Fruit fly (Drosophila melanogaster) whole organism, embryonic: ENCODE data around the gene CG6847.

ENCODE experiments used
- Abd-B ChIP-seq: fragments of 200-800 bp; sonication (Bioruptor generic); optimal IDR thresholded peaks from 2 replicates; lab custom pipeline; 2018; ENCODE audit warnings: missing biosample characterization, mild to moderate bottlenecking, missing genetic modification characterization, moderate library complexity
- Antp ChIP-seq: fragments of 200-800 bp; sonication (Bioruptor generic); optimal IDR thresholded peaks from 3 replicates; lab custom pipeline; 2016; ENCODE audit warnings: missing biosample characterization, missing genetic modification characterization
- Atf6 ChIP-seq: fragments of 200-800 bp; sonication (Bioruptor generic); IDR thresholded peaks from 2 replicates; pipeline ENCODE4 v1.3.6; 2022; ENCODE audit warnings: missing biosample characterization, missing genetic modification characterization
- Bdp1 ChIP-seq: fragments of 200-800 bp; sonication (Bioruptor generic); optimal IDR thresholded peaks from 3 replicates; lab custom pipeline; 2016; ENCODE audit warnings: missing biosample characterization, missing genetic modification characterization
- Bgb ChIP-seq: fragments of 200-800 bp; sonication (Bioruptor generic); IDR thresholded peaks from 2 replicates; pipeline ENCODE4 v1.3.6; 2022; ENCODE audit warnings: missing biosample characterization, missing genetic modification characterization; ENCODE audit not compliant: partially characterized antibody
- CG11456 ChIP-seq: fragments of 200-800 bp; sonication (Bioruptor generic); IDR thresholded peaks from 3 replicates; pipeline ENCODE4 v1.3.6; 2022; ENCODE audit warnings: missing biosample characterization, missing genetic modification characterization
- CG11504 ChIP-seq: fragments of 200-800 bp; sonication (Bioruptor generic); optimal IDR thresholded peaks from 3 replicates; lab custom pipeline; 2019; ENCODE audit warnings: missing biosample characterization, mild to moderate bottlenecking, missing genetic modification characterization, moderate library complexity
- CG13624 ChIP-seq: fragments of 200-800 bp; sonication (Bioruptor generic); optimal IDR thresholded peaks from 2 replicates; lab custom pipeline; 2016; ENCODE audit warnings: missing biosample characterization, missing genetic modification characterization
- CG14860 ChIP-seq: fragments of 200-800 bp; sonication (Bioruptor generic); IDR thresholded peaks from 3 replicates; pipeline ENCODE4 v1.3.6; 2022; ENCODE audit warnings: missing biosample characterization, missing genetic modification characterization; ENCODE audit not compliant: partially characterized antibody
- CG1529 ChIP-seq: fragments of 200-800 bp; sonication (Bioruptor generic); optimal IDR thresholded peaks from 3 replicates; lab custom pipeline; 2018; ENCODE audit warnings: missing biosample characterization, missing genetic modification characterization
- CG15601 ChIP-seq: fragments of 200-800 bp; sonication (Bioruptor generic); optimal IDR thresholded peaks from 3 replicates; lab custom pipeline; 2019; ENCODE audit warnings: missing biosample characterization, mild to moderate bottlenecking, missing genetic modification characterization, moderate library complexity
- CG16863 ChIP-seq: fragments of 200-800 bp; sonication (Bioruptor generic); optimal IDR thresholded peaks from 3 replicates; lab custom pipeline; 2016; ENCODE audit warnings: missing biosample characterization, missing genetic modification characterization
- CG2678 ChIP-seq: fragments of 200-800 bp; sonication (Bioruptor generic); optimal IDR thresholded peaks from 3 replicates; lab custom pipeline; 2019; ENCODE audit warnings: missing biosample characterization, mild to moderate bottlenecking, missing genetic modification characterization, moderate library complexity
- CG2875 ChIP-seq: fragments of 200-800 bp; sonication (Bioruptor generic); optimal IDR thresholded peaks from 2 replicates; lab custom pipeline; 2017; ENCODE audit warnings: missing biosample characterization, mild to moderate bottlenecking, missing genetic modification characterization, missing genetic modification reagents
- CG32532 ChIP-seq: fragments of 200-800 bp; sonication (Bioruptor generic); IDR thresholded peaks from 2 replicates; pipeline ENCODE4 v1.3.6; 2022; ENCODE audit warnings: missing biosample characterization, missing genetic modification characterization
- CG3838 ChIP-seq: fragments of 200-800 bp; sonication (Bioruptor generic); optimal IDR thresholded peaks from 3 replicates; lab custom pipeline; 2016; ENCODE audit warnings: missing biosample characterization, missing genetic modification characterization
- CG3847 ChIP-seq: fragments of 200-800 bp; sonication (Bioruptor generic); IDR thresholded peaks from 2 replicates; pipeline ENCODE4 v1.3.6; 2022; ENCODE audit warnings: missing biosample characterization, missing genetic modification characterization
- CG6272 ChIP-seq: fragments of 200-800 bp; sonication (Bioruptor generic); IDR thresholded peaks from 2 replicates; pipeline ENCODE4 v1.3.6; 2022; ENCODE audit warnings: missing biosample characterization, missing genetic modification characterization
- CG6854 ChIP-seq: fragments of 200-800 bp; sonication (Bioruptor generic); optimal IDR thresholded peaks from 3 replicates; lab custom pipeline; 2017; ENCODE audit warnings: missing biosample characterization, mild to moderate bottlenecking, missing genetic modification characterization
- CG7963 ChIP-seq: fragments of 200-800 bp; sonication (Bioruptor generic); IDR thresholded peaks from 3 replicates; pipeline ENCODE4 v1.3.6; 2022; ENCODE audit warnings: missing biosample characterization, missing genetic modification characterization; ENCODE audit not compliant: partially characterized antibody
- CG8924 ChIP-seq: fragments of 200-800 bp; optimal IDR thresholded peaks from 3 replicates; lab custom pipeline; 2019; ENCODE audit warnings: missing biosample characterization, mild to moderate bottlenecking, missing genetic modification characterization, moderate library complexity
- CG9215 ChIP-seq: fragments of 200-800 bp; sonication (Bioruptor generic); IDR thresholded peaks from 2 replicates; pipeline ENCODE4 v1.3.6; 2022; ENCODE audit warnings: missing biosample characterization, missing genetic modification characterization
- Chrac-16 ChIP-seq: fragments of 200-800 bp; sonication (Bioruptor generic); optimal IDR thresholded peaks from 3 replicates; lab custom pipeline; 2016; ENCODE audit warnings: missing biosample characterization, missing genetic modification characterization
- Dbx ChIP-seq: fragments of 200-800 bp; sonication (Bioruptor generic); IDR thresholded peaks from 3 replicates; pipeline ENCODE4 v1.3.6; 2022; ENCODE audit warnings: missing biosample characterization, missing genetic modification characterization
- GATAe ChIP-seq: fragments of 200-800 bp; sonication (Bioruptor generic); conservative IDR thresholded peaks from 2 replicates; pipeline ENCODE4 v1.3.6; 2022; ENCODE audit warnings: missing biosample characterization, missing genetic modification characterization
- Hmr ChIP-seq: fragments of 200-800 bp; sonication (Bioruptor generic); optimal IDR thresholded peaks from 3 replicates; lab custom pipeline; 2017; ENCODE audit warnings: mild to moderate bottlenecking, missing biosample characterization, missing genetic modification reagents, missing genetic modification characterization
- Hr3 ChIP-seq: fragments of 200-800 bp; sonication (Bioruptor generic); optimal IDR thresholded peaks from 3 replicates; lab custom pipeline; 2016; ENCODE audit warnings: missing biosample characterization, missing genetic modification characterization
- Med ChIP-seq: fragments of 200-800 bp; sonication (Bioruptor generic); peaks from one replicate; lab custom pipeline; 2016; ENCODE audit warnings: missing biosample characterization, missing genetic modification characterization, mild to moderate bottlenecking, inconsistent platforms, moderate library complexity
- Nf-YC ChIP-seq: fragments of 200-800 bp; optimal IDR thresholded peaks from 3 replicates; lab custom pipeline; 2019; ENCODE audit warnings: missing biosample characterization, mild to moderate bottlenecking, missing genetic modification characterization, moderate library complexity
- Scr ChIP-seq: fragments of 200-800 bp; sonication (Bioruptor generic); IDR thresholded peaks from 2 replicates; pipeline ENCODE4 v1.3.6; 2022; ENCODE audit warnings: missing biosample characterization, missing genetic modification characterization; ENCODE audit not compliant: partially characterized antibody
- Side ChIP-seq: fragments of 200-800 bp; sonication (Bioruptor generic); optimal IDR thresholded peaks from 2 replicates; lab custom pipeline; 2016; ENCODE audit warnings: missing biosample characterization, missing genetic modification characterization
- ato ChIP-seq: fragments of 200-800 bp; sonication (Bioruptor generic); IDR thresholded peaks from 2 replicates; pipeline ENCODE4 v1.3.6; 2022; ENCODE audit warnings: missing biosample characterization, missing genetic modification characterization; ENCODE audit not compliant: partially characterized antibody
- bab2 ChIP-seq: fragments of 200-800 bp; sonication (Bioruptor generic); optimal IDR thresholded peaks from 2 replicates; lab custom pipeline; 2016; ENCODE audit warnings: missing biosample characterization, missing genetic modification characterization
- cg ChIP-seq: fragments of 200-800 bp; sonication (Bioruptor generic); optimal IDR thresholded peaks from 3 replicates; lab custom pipeline; 2019; ENCODE audit warnings: missing biosample characterization, mild to moderate bottlenecking, missing genetic modification characterization, moderate library complexity
- crc ChIP-seq: fragments of 200-800 bp; sonication (Bioruptor generic); optimal IDR thresholded peaks from 2 replicates; lab custom pipeline; 2016; ENCODE audit warnings: missing biosample characterization, missing genetic modification characterization
- ewg ChIP-seq: fragments of 200-800 bp; sonication (Bioruptor generic); optimal IDR thresholded peaks from 3 replicates; lab custom pipeline; 2017; ENCODE audit warnings: mild to moderate bottlenecking, missing biosample characterization, missing genetic modification reagents, missing genetic modification characterization
- fd96Cb ChIP-seq: fragments of 200-800 bp; sonication (Bioruptor generic); optimal IDR thresholded peaks from 2 replicates; lab custom pipeline; 2018; ENCODE audit warnings: missing biosample characterization, mild to moderate bottlenecking, missing genetic modification characterization, moderate library complexity
- kni ChIP-seq: fragments of 200-800 bp; sonication (Bioruptor generic); optimal IDR thresholded peaks from 3 replicates; lab custom pipeline; 2017; ENCODE audit warnings: mild to moderate bottlenecking, missing biosample characterization, missing genetic modification reagents, missing genetic modification characterization
- lmd ChIP-seq: fragments of 200-800 bp; sonication (Bioruptor generic); IDR thresholded peaks from 2 replicates; pipeline ENCODE4 v1.3.6; 2022; ENCODE audit warnings: missing biosample characterization, missing genetic modification characterization
- otp ChIP-seq: fragments of 200-800 bp; sonication (Bioruptor generic); IDR thresholded peaks from 3 replicates; pipeline ENCODE4, ENCODE4 v1.3.6; 2022; ENCODE audit warnings: missing biosample characterization, missing genetic modification characterization
- row ChIP-seq: fragments of 200-800 bp; sonication (Bioruptor generic); IDR thresholded peaks from 3 replicates; pipeline ENCODE4 v1.3.6; 2022; ENCODE audit warnings: missing biosample characterization, missing genetic modification characterization
- seq ChIP-seq: fragments of 200-800 bp; sonication (Bioruptor generic); IDR thresholded peaks from 2 replicates; pipeline ENCODE4 v1.3.6; 2022; ENCODE audit warnings: missing biosample characterization, missing genetic modification characterization
- shn ChIP-seq: fragments of 200-800 bp; sonication (Bioruptor generic); optimal IDR thresholded peaks from 3 replicates; lab custom pipeline; 2016; ENCODE audit warnings: missing biosample characterization, missing genetic modification characterization
- slou ChIP-seq: fragments of 200-800 bp; sonication (Bioruptor generic); optimal IDR thresholded peaks from 3 replicates; lab custom pipeline; 2016; ENCODE audit warnings: missing biosample characterization, missing genetic modification characterization
- stwl ChIP-seq: fragments of 200-800 bp; sonication (Bioruptor generic); optimal IDR thresholded peaks from 3 replicates; lab custom pipeline; 2018; ENCODE audit warnings: missing biosample characterization, mild to moderate bottlenecking, missing genetic modification characterization, moderate library complexity
- tin ChIP-seq: fragments of 200-800 bp; sonication (Bioruptor generic); optimal IDR thresholded peaks from 3 replicates; lab custom pipeline; 2016; ENCODE audit warnings: missing biosample characterization, missing genetic modification characterization
- tna ChIP-seq: fragments of 200-800 bp; sonication (Bioruptor generic); IDR thresholded peaks from 2 replicates; pipeline ENCODE4 v1.3.6; 2022; ENCODE audit warnings: missing biosample characterization, missing genetic modification characterization; ENCODE audit not compliant: partially characterized antibody
- trem ChIP-seq: fragments of 200-800 bp; optimal IDR thresholded peaks from 3 replicates; lab custom pipeline; 2019; ENCODE audit warnings: missing biosample characterization, mild to moderate bottlenecking, missing genetic modification characterization, moderate library complexity
- zen ChIP-seq: fragments of 200-800 bp; sonication (Bioruptor generic); optimal IDR thresholded peaks from 3 replicates; lab custom pipeline; 2018; ENCODE audit warnings: missing biosample characterization, mild to moderate bottlenecking, missing genetic modification characterization, moderate library complexity
- zfh2 ChIP-seq: fragments of 200-800 bp; sonication (Bioruptor generic); optimal IDR thresholded peaks from 2 replicates; lab custom pipeline; 2016; ENCODE audit warnings: missing biosample characterization, missing genetic modification characterization

Gene CG6847

DNA sequence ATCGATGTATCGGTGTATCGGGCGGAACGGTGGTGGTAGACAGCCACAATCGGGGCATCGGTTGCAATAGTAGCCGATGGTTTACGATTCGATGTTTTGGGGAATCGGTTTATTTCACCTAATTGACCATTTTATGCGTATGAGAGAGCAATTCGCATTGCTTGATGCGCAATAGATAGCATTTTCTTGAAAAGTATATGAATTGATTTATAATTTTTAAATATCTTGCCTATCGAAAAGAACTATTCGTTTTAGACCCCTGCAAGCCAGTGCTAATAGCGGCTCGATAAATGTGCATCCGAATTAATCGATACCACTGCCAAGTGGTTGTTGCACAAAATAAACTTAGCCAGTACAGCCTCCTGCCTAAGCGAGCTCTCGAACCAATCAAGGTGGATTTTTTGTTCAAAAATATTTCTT, 24.0 kb upstream of the CG6847 start, which contains the start of gene mnb (continued):
- peak; percentile 46; the same call in 1 of the 2 replicates for TF ChIP-seq CG6272 (GFP tag; lab: Robert Waterston, UW)
- no peak for TF ChIP-seq CG6854
- TF ChIP-seq Chrac-16 (GFP tag; lab: Kevin White, UChicago), result no peak
- TF ChIP-seq CG3838, result no peak
- TF ChIP-seq Bdp1, result peak; percentile 22
- TF ChIP-seq crc (GFP tag; lab: Kevin White, UChicago), result no peak
- TF ChIP-seq lmd, result no peak
- peak; percentile 4 for TF ChIP-seq bab2 (GFP tag; lab: Kevin White, UChicago)
- TF ChIP-seq Nf-YC, result peak; percentile 20
- TF ChIP-seq stwl (tag; lab: Kevin White, UChicago), result peak; percentile 37
- no peak for TF ChIP-seq fd96Cb (tag; lab: Kevin White, UChicago)
- peak; percentile 99 for TF ChIP-seq ato (GFP tag; lab: Robert Waterston, UW)
- peak; percentile 11 for TF ChIP-seq slou (GFP tag; lab: Kevin White, UChicago)
- no peak for TF ChIP-seq CG2875 (GFP tag; lab: Kevin White, UChicago)
- TF ChIP-seq CG2678 (tag; lab: Kevin White, UChicago), result peak; percentile 19
- no peak for TF ChIP-seq cg
- peak; percentile 80 for TF ChIP-seq Med
- peak; percentile 17 for TF ChIP-seq CG11504
- no peak for TF ChIP-seq seq
- peak; percentile 16 for TF ChIP-seq ewg (GFP tag; lab: Kevin White, UChicago)
- TF ChIP-seq trem, result peak; percentile 58
- peak; percentile 46; the same call in 1 of the 2 replicates for TF ChIP-seq CG3847 (GFP tag; lab: Robert Waterston, UW)
- TF ChIP-seq CG8924 (tag; lab: Kevin White, UChicago), result no peak
- TF ChIP-seq CG13624 (GFP tag; lab: Kevin White, UChicago), result peak; percentile 4
- TF ChIP-seq Dbx (GFP tag; lab: Robert Waterston, UW), result no peak
- TF ChIP-seq Side, result no peak
- peak; percentile 38; the same call in 1 of the 2 replicates for TF ChIP-seq CG9215 (GFP tag; lab: Robert Waterston, UW)
- peak; percentile 97 for TF ChIP-seq CG7963 (GFP tag; lab: Robert Waterston, UW)
- TF ChIP-seq CG11456, result peak; percentile 8; the same call in 1 of the 3 replicates
- TF ChIP-seq CG16863, result peak; percentile 26
- TF ChIP-seq Antp (GFP tag; lab: Kevin White, UChicago), result peak; percentile 11
- peak; percentile 63 for TF ChIP-seq row (GFP tag; lab: Robert Waterston, UW)
- no peak for TF ChIP-seq CG1529 (GFP tag; lab: Kevin White, UChicago)
- TF ChIP-seq Bgb (GFP tag; lab: Robert Waterston, UW), result peak; percentile 97
- peak; percentile 30 for TF ChIP-seq Hr3
- TF ChIP-seq zfh2 (GFP tag; lab: Kevin White, UChicago), result no peak
- peak; percentile 33; the same call in 1 of the 2 replicates for TF ChIP-seq CG32532 (GFP tag; lab: Robert Waterston, UW)
- TF ChIP-seq tin (GFP tag; lab: Kevin White, UChicago), result peak; percentile 2
- no peak for TF ChIP-seq otp (GFP tag; lab: Robert Waterston, UW)
- TF ChIP-seq Atf6 (GFP tag; lab: Robert Waterston, UW), result 0 out of 2 replicates have a peak, but pooled peaks have one; percentile 23
- peak; percentile 2 for TF ChIP-seq Abd-B (GFP tag; lab: Kevin White, UChicago)
- TF ChIP-seq Scr, result peak; percentile 99
- TF ChIP-seq CG15601 (tag; lab: Kevin White, UChicago), result peak; percentile 10
- TF ChIP-seq CG14860 (GFP tag; lab: Robert Waterston, UW), result peak; percentile 99
- peak; percentile 56 for TF ChIP-seq Hmr (GFP tag; lab: Kevin White, UChicago)
- TF ChIP-seq zen (tag; lab: Kevin White, UChicago), result peak; percentile 4
- TF ChIP-seq tna (GFP tag; lab: Robert Waterston, UW), result peak; percentile 98
- no peak for TF ChIP-seq shn (GFP tag; lab: Kevin White, UChicago)
- no peak for TF ChIP-seq GATAe
- no peak for TF ChIP-seq kni (GFP tag; lab: Kevin White, UChicago)
